Worm (Caenorhabditis elegans): ENCODE results near the gene Y44F5A.1.

The Y44F5A.1 gene

ce11 chrIII:4281955-4282618, 34.6 kb upstream of the Y44F5A.1 start (continued):
- TF ChIP-seq ztf-11 (tag; optimal IDR thresholded peaks at IDR 0.05) = no peak
- peak; percentile 97 for TF ChIP-seq F37D6.2 (tag; optimal IDR thresholded peaks at IDR 0.05)
- 0 out of 2 replicates have a peak, but pooled peaks have one; percentile 10 for TF ChIP-seq tag-97 (GFP tag; IDR thresholded peaks at IDR 0.05)
- peak in 1 of 2 experiments; percentile 39; a peak in 1 of 4 replicates for TF ChIP-seq madf-5 (GFP tag; IDR thresholded peaks at IDR 0.05)
- TF ChIP-seq spr-3 (GFP tag; optimal IDR thresholded peaks at IDR 0.05) = peak; percentile 92
- TF ChIP-seq ZK546.5 (tag; optimal IDR thresholded peaks at IDR 0.05) = peak in 1 of 2 experiments; percentile 52
- TF ChIP-seq fkh-10 (GFP tag; optimal IDR thresholded peaks at IDR 0.05) = peak; percentile 86
- peak; percentile 99 for TF ChIP-seq nhr-48 (tag; optimal IDR thresholded peaks at IDR 0.05)
- TF ChIP-seq rbr-2 (tag; optimal IDR thresholded peaks at IDR 0.05) = peak; percentile 99
- peak; percentile 42; the same call in 1 of the 2 replicates for TF ChIP-seq lim-7 (GFP tag; IDR thresholded peaks at IDR 0.05)
- TF ChIP-seq lin-29 (GFP tag; IDR thresholded peaks at IDR 0.05) = peak; percentile 91
- TF ChIP-seq dmd-8 (GFP tag; IDR thresholded peaks at IDR 0.05) = 0 out of 2 replicates have a peak, but pooled peaks have one; percentile 71
- peak; percentile 83 for TF ChIP-seq mxl-2 (GFP tag; conservative IDR thresholded peaks at IDR 0.05)
- TF ChIP-seq arid-1 (GFP tag; conservative IDR thresholded peaks at IDR 0.05) = peak; percentile 87
- TF ChIP-seq daf-16 (GFP tag; optimal IDR thresholded peaks at IDR 0.05) = peak; percentile 94 to 97
- TF ChIP-seq daf-16 (tag; optimal IDR thresholded peaks at IDR 0.05) = peak; percentile 72
- TF ChIP-seq ceh-28 (tag; optimal IDR thresholded peaks at IDR 0.05) = peak; percentile 62
- peak; percentile 98 for TF ChIP-seq mep-1 (tag; optimal IDR thresholded peaks at IDR 0.05)
- peak; percentile 84 for TF ChIP-seq nhr-42 (GFP tag; IDR thresholded peaks at IDR 0.05)
- peak; percentile 88 for TF ChIP-seq T20F7.1 (GFP tag; optimal IDR thresholded peaks at IDR 0.05)
- peak; percentile 74 for TF ChIP-seq lin-39 (tag; optimal IDR thresholded peaks at IDR 0.05)
- peak; percentile 99 for TF ChIP-seq madf-9 (GFP tag; conservative IDR thresholded peaks at IDR 0.05)
- peak; percentile 98 for TF ChIP-seq hmg-1.1 (GFP tag; IDR thresholded peaks at IDR 0.05)
- TF ChIP-seq mxl-3 (GFP tag; optimal IDR thresholded peaks at IDR 0.05) = peak; percentile 99
- TF ChIP-seq mdt-29 (GFP tag; IDR thresholded peaks at IDR 0.05) = peak; percentile 89
- TF ChIP-seq mdl-1 (tag; optimal IDR thresholded peaks at IDR 0.05) = peak; percentile 98 to 99
- TF ChIP-seq nhr-28 (tag; optimal IDR thresholded peaks at IDR 0.05) = peak; percentile 93
- TF ChIP-seq nhr-77 (tag; optimal IDR thresholded peaks at IDR 0.05) = peak; percentile 90
- TF ChIP-seq lsy-2 (tag; optimal IDR thresholded peaks at IDR 0.05) = peak; percentile 93 to 95
- TF ChIP-seq T26A8.4 (GFP tag; IDR thresholded peaks at IDR 0.05) = peak; percentile 98
- TF ChIP-seq duxl-1 (tag; optimal IDR thresholded peaks at IDR 0.05; ENCODE audit: poor library complexity) = peak; percentile 81
- TF ChIP-seq nhr-25 (tag; optimal IDR thresholded peaks at IDR 0.05; ENCODE audit: borderline replicate concordance, insufficient read depth) = peak; percentile 83
- peak; percentile 29 for TF ChIP-seq nhr-6 (tag; optimal IDR thresholded peaks at IDR 0.05)
- TF ChIP-seq egl-43 (GFP tag; IDR thresholded peaks at IDR 0.05) = peak; percentile 96
- TF ChIP-seq gei-8 (GFP tag; optimal IDR thresholded peaks at IDR 0.05) = peak; percentile 100
- peak in 1 of 2 experiments; percentile 100 for TF ChIP-seq unc-62 (GFP tag; optimal IDR thresholded peaks at IDR 0.05 in 1 of 2)
- peak; percentile 72 for TF ChIP-seq unc-62 (tag; optimal IDR thresholded peaks at IDR 0.05)
- no peak for TF ChIP-seq skn-1 (tag; optimal IDR thresholded peaks at IDR 0.05)
- TF ChIP-seq php-3 (GFP tag; IDR thresholded peaks at IDR 0.05) = peak; percentile 77
- TF ChIP-seq zag-1 (tag; optimal IDR thresholded peaks at IDR 0.05) = peak; percentile 91
- TF ChIP-seq F49E8.2 (tag; optimal IDR thresholded peaks at IDR 0.05; ENCODE audit: borderline replicate concordance) = no peak
- TF ChIP-seq dpl-1 (GFP tag; optimal IDR thresholded peaks at IDR 0.05) = peak; percentile 78
- TF ChIP-seq Y5F2A.4 (GFP tag; optimal IDR thresholded peaks at IDR 0.05) = peak; percentile 72
- peak; percentile 91 for TF ChIP-seq zfp-3 (GFP tag; conservative IDR thresholded peaks at IDR 0.05)
- TF ChIP-seq ceh-62 (tag; optimal IDR thresholded peaks at IDR 0.05) = no peak
- peak; percentile 40 for TF ChIP-seq nhr-111 (GFP tag; optimal IDR thresholded peaks at IDR 0.05)
- TF ChIP-seq F44E2.7 (GFP tag; IDR thresholded peaks at IDR 0.05) = no peak
- peak; percentile 91 for TF ChIP-seq nhr-41 (GFP tag; IDR thresholded peaks at IDR 0.05)
- peak; percentile 58 for TF ChIP-seq nhr-76 (tag; optimal IDR thresholded peaks at IDR 0.05)
- TF ChIP-seq tra-1 (GFP tag; IDR thresholded peaks at IDR 0.05) = peak; percentile 98

Data from whole organism, L4 larva.